Fruit fly (Drosophila melanogaster): ENCODE results near the gene PGAP5.

PGAP5 gene

dm6 chr2L:8212666-8213270 is 14.1 kb downstream of the PGAP5 start, which contains the start of the genes CG8372 and CG8360 (continued):
- peak; percentile 99 for TF ChIP-seq ase (GFP tag; IDR thresholded peaks at IDR 0.05)
- peak; percentile 99 for TF ChIP-seq rib (GFP tag; IDR thresholded peaks at IDR 0.05)
- peak; percentile 97 for TF ChIP-seq Spps (tag; optimal IDR thresholded peaks at IDR 0.05)
- TF ChIP-seq esg (GFP tag; conservative IDR thresholded peaks at IDR 0.05): peak; percentile 99
- TF ChIP-seq Lhr (GFP tag; optimal IDR thresholded peaks at IDR 0.05): peak; percentile 92
- TF ChIP-seq CoRest (tag; optimal IDR thresholded peaks at IDR 0.05): peak; percentile 98
- peak; percentile 97 for TF ChIP-seq CG17612 (GFP tag; IDR thresholded peaks at IDR 0.05)
- peak; percentile 99 for TF ChIP-seq HLH3B (GFP tag; IDR thresholded peaks at IDR 0.05)
- peak; percentile 96 for TF ChIP-seq CG13894 (tag; optimal IDR thresholded peaks at IDR 0.05)
- peak; percentile 99 for TF ChIP-seq ERR (GFP tag; optimal IDR thresholded peaks at IDR 0.05)
- TF ChIP-seq CG17829 (tag; optimal IDR thresholded peaks at IDR 0.05): peak; percentile 98
- TF ChIP-seq Atf3 (GFP tag; optimal IDR thresholded peaks at IDR 0.05): peak; percentile 99
- peak; percentile 99 for TF ChIP-seq CG11723 (GFP tag; optimal IDR thresholded peaks at IDR 0.05)
- peak; percentile 98 for TF ChIP-seq B-H2 (GFP tag; optimal IDR thresholded peaks at IDR 0.05)
- peak; percentile 97 for TF ChIP-seq CG14710 (tag; optimal IDR thresholded peaks at IDR 0.05)
- peak; percentile 76 for TF ChIP-seq CG9797 (GFP tag; optimal IDR thresholded peaks at IDR 0.05)
- peak; percentile 99 for TF ChIP-seq otp (GFP tag; IDR thresholded peaks at IDR 0.05)
- TF ChIP-seq lbe (GFP tag; optimal IDR thresholded peaks at IDR 0.05): peak; percentile 99
- peak; percentile 99 for TF ChIP-seq CG8765 (GFP tag; IDR thresholded peaks at IDR 0.05)
- peak; percentile 68 for TF ChIP-seq CG15479 (GFP tag; optimal IDR thresholded peaks at IDR 0.05)
- peak; percentile 98 for TF ChIP-seq CG8924 (tag; optimal IDR thresholded peaks at IDR 0.05)
- TF ChIP-seq CG11093 (GFP tag; IDR thresholded peaks at IDR 0.05): peak; percentile 99
- peak; percentile 84 for TF ChIP-seq z (GFP tag; IDR thresholded peaks at IDR 0.05)
- TF ChIP-seq CG2202 (tag; optimal IDR thresholded peaks at IDR 0.05): peak; percentile 98
- TF ChIP-seq E2f1 (GFP tag; IDR thresholded peaks at IDR 0.05): peak; percentile 99
- TF ChIP-seq CG6683 (GFP tag; optimal IDR thresholded peaks at IDR 0.05): peak; percentile 95
- TF ChIP-seq CG2678 (tag; optimal IDR thresholded peaks at IDR 0.05): peak; percentile 99
- TF ChIP-seq Trl (optimal IDR thresholded peaks at IDR 0.05): no peak
- peak; percentile 99 for TF ChIP-seq Trl (GFP tag; optimal IDR thresholded peaks at IDR 0.05)
- TF ChIP-seq Hey (tag; optimal IDR thresholded peaks at IDR 0.05): peak; percentile 93
- TF ChIP-seq Pdp1 (GFP tag; optimal IDR thresholded peaks at IDR 0.05): peak; percentile 98 to 99
- TF ChIP-seq Fer2 (tag; optimal IDR thresholded peaks at IDR 0.05): peak; percentile 96
- peak; percentile 95 for TF ChIP-seq ewg (GFP tag; optimal IDR thresholded peaks at IDR 0.05)
- TF ChIP-seq Gug (GFP tag; IDR thresholded peaks at IDR 0.05): peak; percentile 99
- TF ChIP-seq CG6854 (GFP tag; optimal IDR thresholded peaks at IDR 0.05): peak; percentile 97
- peak; percentile 95 for TF ChIP-seq CG7357 (GFP tag; IDR thresholded peaks at IDR 0.05)
- TF ChIP-seq CG12219 (GFP tag; optimal IDR thresholded peaks at IDR 0.05): peak; percentile 98
- peak; percentile 99 for TF ChIP-seq nau (GFP tag; optimal IDR thresholded peaks at IDR 0.05)
- TF ChIP-seq Drgx (GFP tag; IDR thresholded peaks at IDR 0.05): peak; percentile 99
- TF ChIP-seq BEAF-32 (GFP tag; optimal IDR thresholded peaks at IDR 0.05): peak; percentile 58
- TF ChIP-seq Dip3 (GFP tag; optimal IDR thresholded peaks at IDR 0.05): peak; percentile 99
- peak; percentile 92 for TF ChIP-seq CG17802 (tag; optimal IDR thresholded peaks at IDR 0.05)
- peak; percentile 98 for TF ChIP-seq cato (GFP tag; optimal IDR thresholded peaks at IDR 0.05; ENCODE audit: borderline replicate concordance)
- TF ChIP-seq CG9437 (GFP tag; optimal IDR thresholded peaks at IDR 0.05): peak; percentile 95
- peak; percentile 99 for TF ChIP-seq CG10654 (GFP tag; optimal IDR thresholded peaks at IDR 0.05)
- peak; percentile 92 for TF ChIP-seq CG15073 (GFP tag; optimal IDR thresholded peaks at IDR 0.05)
- peak; percentile 99 for TF ChIP-seq pum (GFP tag; optimal IDR thresholded peaks at IDR 0.05)
- TF ChIP-seq CG9817 (tag; optimal IDR thresholded peaks at IDR 0.05): peak; percentile 98
- peak; percentile 97 for TF ChIP-seq CG7987 (GFP tag; optimal IDR thresholded peaks at IDR 0.05)
- TF ChIP-seq CG12659 (GFP tag; optimal IDR thresholded peaks at IDR 0.05): peak; percentile 99
